Fruit fly (Drosophila melanogaster): ENCODE measurements around the gene unc79.

The unc79 gene

DNA sequence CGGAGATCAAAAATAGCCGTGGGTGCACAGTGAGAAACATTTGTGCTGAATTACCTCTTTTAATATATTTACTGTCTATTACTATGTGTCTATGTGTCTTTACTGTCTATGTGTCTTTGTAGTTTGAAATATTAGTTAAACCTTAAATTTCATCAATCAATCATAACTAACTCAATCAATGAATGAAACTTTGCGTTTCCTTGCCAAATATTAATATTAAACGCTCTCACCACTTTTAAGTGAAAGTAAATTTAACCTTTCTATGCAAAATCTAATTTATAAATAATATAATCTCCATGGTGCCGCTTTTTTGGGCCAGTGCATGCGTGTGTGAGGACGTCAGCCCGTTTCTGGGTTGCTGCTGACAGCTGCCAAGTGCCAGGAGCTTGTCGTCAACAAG, 64.7 kb downstream of the unc79 start (continued):
- TF ChIP-seq Sox15 (GFP tag; optimal IDR thresholded peaks at IDR 0.05), result peak; percentile 49
- peak; percentile 61 for TF ChIP-seq CG31627 (GFP tag; optimal IDR thresholded peaks at IDR 0.05)
- TF ChIP-seq CG6854 (GFP tag; optimal IDR thresholded peaks at IDR 0.05), result no peak
- TF ChIP-seq CG1621 (tag; optimal IDR thresholded peaks at IDR 0.05), result peak; percentile 24
- TF ChIP-seq Eip78C (GFP tag), result peak; percentile 93
- peak; percentile 70 for TF ChIP-seq acj6 (GFP tag; optimal IDR thresholded peaks at IDR 0.05)
- peak; percentile 44 for TF ChIP-seq fd85E (GFP tag; optimal IDR thresholded peaks at IDR 0.05)
- TF ChIP-seq CG8319 (GFP tag; optimal IDR thresholded peaks at IDR 0.05), result peak; percentile 56
- peak; percentile 50 for TF ChIP-seq CG11902 (GFP tag; optimal IDR thresholded peaks at IDR 0.05)
- peak; percentile 83 for TF ChIP-seq OdsH (GFP tag; optimal IDR thresholded peaks at IDR 0.05)
- TF ChIP-seq CG11294 (GFP tag; IDR thresholded peaks at IDR 0.05), result peak; percentile 47
- TF ChIP-seq salr (GFP tag; optimal IDR thresholded peaks at IDR 0.05), result peak in 1 of 2 experiments; percentile 80
- TF ChIP-seq CG9139 (GFP tag; optimal IDR thresholded peaks at IDR 0.05), result peak; percentile 35
- peak; percentile 73 for TF ChIP-seq esn (GFP tag; optimal IDR thresholded peaks at IDR 0.05)
- peak; percentile 51 for TF ChIP-seq Eip75B (GFP tag; optimal IDR thresholded peaks at IDR 0.05)
- peak; percentile 90 for TF ChIP-seq CG6276 (GFP tag; optimal IDR thresholded peaks at IDR 0.05)
- peak; percentile 82 for TF ChIP-seq CG15336 (GFP tag; IDR thresholded peaks at IDR 0.05)
- peak; percentile 57 for TF ChIP-seq CG6163 (GFP tag; IDR thresholded peaks at IDR 0.05)

Data from whole organism, prepupa.